Fruit fly (Drosophila melanogaster) whole organism, prepupa: ENCODE data around the gene nAChRalpha1.

Experiments
- CG10631 ChIP-seq: fragments of 200-800 bp; sonication (Bioruptor generic); optimal IDR thresholded peaks from 2 replicates; lab custom pipeline; 2016; ENCODE audit warnings: missing biosample characterization, missing genetic modification characterization
- CG10669 ChIP-seq: fragments of 200-800 bp; sonication (Bioruptor generic); optimal IDR thresholded peaks from 3 replicates; lab custom pipeline; 2018; ENCODE audit warnings: missing biosample characterization, mild to moderate bottlenecking, missing genetic modification characterization, moderate library complexity
- CG11294 ChIP-seq: fragments of 200-800 bp; sonication (Bioruptor generic); IDR thresholded peaks from 2 replicates; pipeline ENCODE4 v1.3.6; 2022; ENCODE audit warnings: missing biosample characterization, missing genetic modification characterization
- CG3032 ChIP-seq: fragments of 200-800 bp; optimal IDR thresholded peaks from 2 replicates; lab custom pipeline; 2019; ENCODE audit warnings: missing biosample characterization, mild to moderate bottlenecking, missing genetic modification characterization, moderate library complexity
- CG31627 ChIP-seq: fragments of 200-800 bp; sonication (Bioruptor generic); optimal IDR thresholded peaks from 3 replicates; lab custom pipeline; 2016; ENCODE audit warnings: missing biosample characterization, missing genetic modification characterization
- CG32006 ChIP-seq: fragments of 200-800 bp; sonication (Bioruptor generic); optimal IDR thresholded peaks from 3 replicates; lab custom pipeline; 2017; ENCODE audit warnings: missing biosample characterization, mild to moderate bottlenecking, missing genetic modification characterization
- CG34406 ChIP-seq: fragments of 200-800 bp; sonication (Bioruptor generic); optimal IDR thresholded peaks from 3 replicates; lab custom pipeline; 2016; ENCODE audit warnings: missing biosample characterization, missing genetic modification characterization
- CG6276 ChIP-seq: fragments of 200-800 bp; sonication (Bioruptor generic); optimal IDR thresholded peaks from 2 replicates; lab custom pipeline; 2017; ENCODE audit warnings: missing biosample characterization, mild to moderate bottlenecking, missing genetic modification characterization
- CG6808 ChIP-seq: fragments of 200-800 bp; sonication (Bioruptor generic); optimal IDR thresholded peaks from 3 replicates; lab custom pipeline; 2017; ENCODE audit warnings: missing biosample characterization, missing genetic modification characterization, mild to moderate bottlenecking, moderate library complexity, missing genetic modification reagents
- CG6854 ChIP-seq: fragments of 200-800 bp; sonication (Bioruptor generic); optimal IDR thresholded peaks from 2 replicates; lab custom pipeline; 2017; ENCODE audit warnings: missing biosample characterization, mild to moderate bottlenecking, missing genetic modification characterization
- CG7368 ChIP-seq: fragments of 200-800 bp; sonication (Bioruptor generic); optimal IDR thresholded peaks from 3 replicates; lab custom pipeline; 2016; ENCODE audit warnings: missing biosample characterization, missing genetic modification characterization
- CG8119 ChIP-seq: fragments of 200-800 bp; sonication (Bioruptor generic); IDR thresholded peaks from 3 replicates; pipeline ENCODE4 v1.3.6; 2022; ENCODE audit warnings: missing biosample characterization, missing genetic modification characterization
- CG8319 ChIP-seq: fragments of 200-800 bp; sonication (Bioruptor generic); optimal IDR thresholded peaks from 3 replicates; lab custom pipeline; 2016; ENCODE audit warnings: missing biosample characterization, missing genetic modification characterization
- Eip75B ChIP-seq: fragments of 200-800 bp; sonication (Bioruptor generic); optimal IDR thresholded peaks from 3 replicates; lab custom pipeline; 2016; ENCODE audit warnings: missing biosample characterization, missing genetic modification characterization
- Ets96B ChIP-seq: fragments of 200-800 bp; optimal IDR thresholded peaks from 2 replicates; lab custom pipeline; 2019; ENCODE audit warnings: missing biosample characterization, mild to moderate bottlenecking, missing genetic modification characterization, moderate library complexity
- Gug ChIP-seq: fragments of 200-800 bp; sonication (Bioruptor generic); IDR thresholded peaks from 2 replicates; pipeline ENCODE4 v1.3.6; 2022; ENCODE audit warnings: missing biosample characterization, missing genetic modification characterization
- Hr38 ChIP-seq: sonication (Bioruptor generic); optimal IDR thresholded peaks from 2 replicates; lab custom pipeline; 2016; ENCODE audit warnings: missing biosample characterization, missing genetic modification characterization
- Hr39 ChIP-seq: fragments of 200-800 bp; sonication (Bioruptor generic); optimal IDR thresholded peaks from 2 replicates; lab custom pipeline; 2016; ENCODE audit warnings: missing biosample characterization, missing genetic modification characterization
- Met ChIP-seq: fragments of 200-800 bp; sonication (Bioruptor generic); optimal IDR thresholded peaks from 3 replicates; lab custom pipeline; 2016; ENCODE audit warnings: missing biosample characterization, missing genetic modification characterization
- Smox ChIP-seq: fragments of 200-800 bp; sonication (Bioruptor generic); optimal IDR thresholded peaks from 3 replicates; lab custom pipeline; 2016; ENCODE audit warnings: missing biosample characterization, missing genetic modification characterization
- Sox102F ChIP-seq: fragments of 200-800 bp; sonication (Bioruptor generic); optimal IDR thresholded peaks from 2 replicates; lab custom pipeline; 2016; ENCODE audit warnings: missing biosample characterization, mild to moderate bottlenecking, missing genetic modification characterization
- Sox15 ChIP-seq: fragments of 200-800 bp; sonication (Bioruptor generic); optimal IDR thresholded peaks from 3 replicates; lab custom pipeline; 2016; ENCODE audit warnings: missing biosample characterization, missing genetic modification characterization
- achi ChIP-seq: fragments of 200-800 bp; sonication (Bioruptor generic); optimal IDR thresholded peaks from 3 replicates; lab custom pipeline; 2016; ENCODE audit warnings: missing biosample characterization, missing genetic modification characterization
- acj6 ChIP-seq: fragments of 200-800 bp; sonication (Bioruptor generic); optimal IDR thresholded peaks from 3 replicates; lab custom pipeline; 2016; ENCODE audit warnings: missing biosample characterization, missing genetic modification characterization
- cyc ChIP-seq: fragments of 200-800 bp; sonication (Bioruptor generic); optimal IDR thresholded peaks from 3 replicates; lab custom pipeline; 2016; ENCODE audit warnings: missing biosample characterization, missing genetic modification characterization
- dsx ChIP-seq: fragments of 200-800 bp; optimal IDR thresholded peaks from 3 replicates; lab custom pipeline; 2019; ENCODE audit warnings: missing biosample characterization, mild to moderate bottlenecking, missing genetic modification characterization, moderate library complexity; ENCODE audit not compliant: poor library complexity, severe bottlenecking
- fd85E ChIP-seq: fragments of 200-800 bp; sonication (Bioruptor generic); optimal IDR thresholded peaks from 3 replicates; lab custom pipeline; 2016; ENCODE audit warnings: missing biosample characterization, missing genetic modification characterization
- fkh ChIP-seq: fragments of 200-800 bp; sonication (Bioruptor generic); optimal IDR thresholded peaks from 3 replicates; lab custom pipeline; 2017; ENCODE audit warnings: missing biosample characterization, mild to moderate bottlenecking, missing genetic modification characterization, moderate library complexity
- lz ChIP-seq: fragments of 200-800 bp; sonication (Bioruptor generic); optimal IDR thresholded peaks from 3 replicates; lab custom pipeline; 2016; ENCODE audit warnings: missing biosample characterization, missing genetic modification characterization
- net ChIP-seq: fragments of 200-800 bp; sonication (Bioruptor generic); optimal IDR thresholded peaks from 3 replicates; lab custom pipeline; 2016; ENCODE audit warnings: missing biosample characterization, missing genetic modification characterization
- spab ChIP-seq: fragments of 200-800 bp; sonication (Bioruptor generic); optimal IDR thresholded peaks from 2 replicates; lab custom pipeline; 2017; ENCODE audit warnings: missing biosample characterization, mild to moderate bottlenecking, missing genetic modification characterization, missing genetic modification reagents
- ss ChIP-seq, 2 experiments: fragments of 200-800 bp; sonication (Bioruptor generic); optimal IDR thresholded peaks; 2 replicates in 1 of 2; 3 replicates in 1 of 2; lab custom pipeline; 2017 to 2018; ENCODE audit warnings: mild to moderate bottlenecking in 2 of 2, missing biosample characterization in 2 of 2, missing genetic modification characterization in 2 of 2, moderate library complexity in 1 of 2
- topi ChIP-seq: fragments of 200-800 bp; sonication (Bioruptor generic); optimal IDR thresholded peaks from 3 replicates; lab custom pipeline; 2016; ENCODE audit warnings: missing biosample characterization, missing genetic modification characterization

nAChRalpha1 gene

DNA sequence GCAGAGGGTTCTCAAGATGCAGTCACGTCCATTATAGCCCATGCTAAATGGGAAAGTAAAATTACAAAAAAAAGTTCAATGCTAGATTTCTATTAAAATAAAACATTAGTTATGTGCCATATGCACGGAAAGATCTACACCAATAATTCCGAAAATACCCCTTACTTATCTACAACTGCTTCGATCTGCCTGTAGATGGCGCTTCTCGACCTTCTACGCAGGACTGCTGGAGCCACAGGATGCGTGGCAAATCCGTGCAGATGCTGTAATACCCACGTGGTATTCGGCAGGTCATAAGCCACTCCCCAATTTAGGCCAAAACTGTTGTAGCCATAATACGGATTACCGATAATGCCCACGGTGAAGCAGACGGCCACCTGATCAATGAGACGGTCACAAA, 70.5 kb downstream of the nAChRalpha1 start:
- TF ChIP-seq spab (GFP tag; lab: Kevin White, UChicago) = no peak
- no peak for TF ChIP-seq fkh
- no peak for TF ChIP-seq CG6808
- no peak for TF ChIP-seq CG8319 (GFP tag; lab: Kevin White, UChicago)
- TF ChIP-seq CG10631 (GFP tag; lab: Kevin White, UChicago) = no peak
- TF ChIP-seq Gug (GFP tag; lab: Robert Waterston, UW) = no peak
- no peak for TF ChIP-seq cyc (GFP tag; lab: Kevin White, UChicago)
- TF ChIP-seq Ets96B = no peak
- TF ChIP-seq Hr39 = no peak
- TF ChIP-seq Hr38 (GFP tag; lab: Kevin White, UChicago) = no peak
- TF ChIP-seq Sox15 (GFP tag; lab: Kevin White, UChicago) = no peak
- no peak for TF ChIP-seq Smox (GFP tag; lab: Kevin White, UChicago)
- TF ChIP-seq acj6 (GFP tag; lab: Kevin White, UChicago) = no peak

DNA sequence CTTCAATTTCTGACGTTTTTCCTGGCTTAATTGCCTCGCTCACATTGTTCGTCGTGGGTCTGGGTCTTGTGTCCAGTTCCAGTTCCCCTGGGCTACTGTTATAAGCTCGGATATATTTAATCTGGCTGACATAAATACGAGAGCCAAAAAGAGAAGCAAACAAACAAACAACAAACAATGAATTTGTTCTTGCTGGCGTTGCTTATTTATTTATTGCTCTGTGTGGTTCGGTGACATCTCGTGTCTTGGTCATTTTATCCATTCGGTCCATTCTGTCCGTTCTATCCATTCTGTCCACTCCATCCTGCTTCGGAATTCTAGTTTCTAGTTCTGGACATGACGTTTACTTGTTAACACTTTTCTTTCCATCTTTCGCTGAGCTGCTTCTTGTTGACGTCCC, 72.0 kb downstream of the nAChRalpha1 start, which contains the start of gene CG17780:
Gene CG17780 (minus strand): TSS at position 101 of the 400 bp plus-strand sequence.
- TF ChIP-seq topi (GFP tag; lab: Kevin White, UChicago) (no peak), ss (GFP tag; optimal IDR thresholded peaks at IDR 0.05; lab: Kevin White, UChicago) (no peak), net (GFP tag; lab: Kevin White, UChicago) (no peak), achi (GFP tag; lab: Kevin White, UChicago) (no peak), CG31627 (no peak)

- TF ChIP-seq CG10669 (no peak), ss (GFP tag; optimal IDR thresholded peaks at IDR 0.05; lab: Kevin White, UChicago) (no peak), Eip75B (no peak), Ets96B (no peak), CG11294 (GFP tag; lab: Robert Waterston, UW) (no peak), Hr39 (no peak), CG6854 (no peak), CG7368 (GFP tag; lab: Kevin White, UChicago) (no peak), fd85E (GFP tag; lab: Kevin White, UChicago) (no peak), Sox102F (GFP tag; lab: Kevin White, UChicago) (no peak), net (GFP tag; lab: Kevin White, UChicago) (no peak), achi (GFP tag; lab: Kevin White, UChicago) (no peak), Met (GFP tag; lab: Kevin White, UChicago) (no peak), CG6808 (no peak)
Measured at dm6 chr3R:24376565-24376964, 80.4 kb downstream of the nAChRalpha1 start, which contains the start of gene CG33342. TSS of gene CG33342 (plus strand) at chr3R:24376865.

dm6 chr3R:24375561-24375960, 81.4 kb downstream of the nAChRalpha1 start, which contains the start of gene CG17781:
TSS of gene CG17781 (minus strand) at chr3R:24375661.
- TF ChIP-seq CG6854 (no peak), Eip75B (no peak), spab (GFP tag; lab: Kevin White, UChicago) (no peak)
- TF ChIP-seq, all 60 proteins: peak for 0

- no peak for TF ChIP-seq CG34406 (GFP tag; lab: Kevin White, UChicago)
- no peak for TF ChIP-seq CG10669
- TF ChIP-seq Hr39 = no peak
- TF ChIP-seq CG6276 (GFP tag; lab: Kevin White, UChicago) = no peak
- TF ChIP-seq CG6854 = no peak
- no peak for TF ChIP-seq lz (GFP tag; lab: Kevin White, UChicago)
- no peak for TF ChIP-seq Hr38 (GFP tag; lab: Kevin White, UChicago)
- no peak for TF ChIP-seq dsx (GFP tag; lab: Kevin White, UChicago)
- no peak for TF ChIP-seq CG32006 (GFP tag; lab: Kevin White, UChicago)
- no peak for TF ChIP-seq ss (GFP tag; optimal IDR thresholded peaks at IDR 0.05; lab: Kevin White, UChicago)
- no peak for TF ChIP-seq fkh
- TF ChIP-seq CG8119 (GFP tag; lab: Robert Waterston, UW) = no peak
- no peak for TF ChIP-seq CG31627
- no peak for TF ChIP-seq Smox (GFP tag; lab: Kevin White, UChicago)
- no peak for TF ChIP-seq CG6808
- no peak for TF ChIP-seq CG3032 (tag; lab: Kevin White, UChicago)
Measured at dm6 chr3R:24372662-24373061, 84.3 kb downstream of the nAChRalpha1 start, which contains the start of gene CG17782. TSS of gene CG17782 (minus strand) at chr3R:24372762.
